Fruit fly (Drosophila melanogaster): ENCODE results near the gene Tmem43.

DNA sequence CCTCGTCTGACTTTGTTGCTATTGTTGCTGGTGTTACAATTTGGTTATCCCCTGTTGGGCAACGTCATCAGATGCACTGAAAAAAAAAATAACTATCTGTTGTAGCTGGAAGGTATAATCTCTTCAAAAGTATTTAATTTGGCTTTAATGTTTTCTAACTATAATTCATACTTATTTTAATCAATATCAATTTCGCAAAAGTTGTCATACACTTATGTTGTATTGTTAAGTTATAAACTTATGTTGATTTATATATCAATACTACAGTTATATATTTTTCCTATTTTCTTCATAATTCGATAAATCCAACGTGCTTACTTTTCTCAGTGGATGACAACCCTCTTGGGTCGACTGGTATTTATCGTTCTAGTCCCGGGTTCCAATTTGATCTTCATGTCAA is 38.8 kb upstream of the Tmem43 start:
- TF ChIP-seq cnc (optimal IDR thresholded peaks at IDR 0.05) = no peak
- TF ChIP-seq cic (GFP tag; optimal IDR thresholded peaks at IDR 0.05) = no peak
- TF ChIP-seq CG11617 (GFP tag; optimal IDR thresholded peaks at IDR 0.05) = no peak
- TF ChIP-seq kay (GFP tag; ENCODE audit: borderline replicate concordance) = no peak
- no peak for TF ChIP-seq toe (GFP tag; optimal IDR thresholded peaks at IDR 0.05)
- no peak for TF ChIP-seq CG1620 (GFP tag; optimal IDR thresholded peaks at IDR 0.05)
- TF ChIP-seq Mnt (GFP tag; optimal IDR thresholded peaks at IDR 0.05) = no peak
- no peak for TF ChIP-seq pad (GFP tag; optimal IDR thresholded peaks at IDR 0.05)
- TF ChIP-seq CG14711 (tag; optimal IDR thresholded peaks at IDR 0.05) = no peak
- no peak for TF ChIP-seq CG33017 (tag; optimal IDR thresholded peaks at IDR 0.05)
- no peak for TF ChIP-seq tj (GFP tag; optimal IDR thresholded peaks at IDR 0.05)
- no peak for TF ChIP-seq ovo (GFP tag; optimal IDR thresholded peaks at IDR 0.05)
- TF ChIP-seq CG7101 (tag; optimal IDR thresholded peaks at IDR 0.05) = no peak
- TF ChIP-seq Hr96 (GFP tag; optimal IDR thresholded peaks at IDR 0.05) = no peak

Data from whole organism, adult.